Fruit fly (Drosophila melanogaster) whole organism, embryonic: ENCODE results near the gene CG31098.

Source experiments
- Abd-B ChIP-seq: fragments of 200-800 bp; sonication (Bioruptor generic); optimal IDR thresholded peaks from 2 replicates; lab custom pipeline; 2018; ENCODE audit warnings: missing biosample characterization, mild to moderate bottlenecking, missing genetic modification characterization, moderate library complexity
- Adf1 ChIP-seq: fragments of 200-800 bp; sonication (Bioruptor generic); IDR thresholded peaks from 2 replicates; pipeline ENCODE4 v1.3.6; 2022; ENCODE audit warnings: missing biosample characterization, missing genetic modification characterization
- Atf-2 ChIP-seq: fragments of 200-800 bp; sonication (Bioruptor generic); optimal IDR thresholded peaks from 2 replicates; lab custom pipeline; 2016; ENCODE audit warnings: missing biosample characterization, missing genetic modification characterization
- Awh ChIP-seq: fragments of 200-800 bp; sonication (Bioruptor generic); IDR thresholded peaks from 2 replicates; pipeline ENCODE4, ENCODE4 v1.3.6; 2022; ENCODE audit warnings: missing biosample characterization, missing genetic modification characterization
- B-H2 ChIP-seq: fragments of 200-800 bp; sonication (Bioruptor generic); optimal IDR thresholded peaks from 2 replicates; lab custom pipeline; 2018; ENCODE audit warnings: missing biosample characterization, mild to moderate bottlenecking, missing genetic modification characterization
- CG1024 ChIP-seq: fragments of 200-800 bp; sonication (Bioruptor generic); IDR thresholded peaks from 2 replicates; pipeline ENCODE4 v1.3.6; 2022; ENCODE audit warnings: missing biosample characterization, missing genetic modification characterization
- CG10366 ChIP-seq: fragments of 200-800 bp; sonication (Bioruptor generic); IDR thresholded peaks from 2 replicates; pipeline ENCODE4 v1.3.6; 2022; ENCODE audit warnings: missing biosample characterization, missing genetic modification characterization
- CG10959 ChIP-seq: fragments of 200-800 bp; sonication (Bioruptor generic); IDR thresholded peaks from 2 replicates; pipeline ENCODE4 v1.3.6; 2022; ENCODE audit warnings: missing biosample characterization, missing genetic modification characterization
- CG11695 ChIP-seq: fragments of 200-800 bp; sonication (Bioruptor generic); IDR thresholded peaks from 3 replicates; pipeline ENCODE4 v1.3.6; 2022; ENCODE audit warnings: missing biosample characterization, missing genetic modification characterization
- CG12104 ChIP-seq: fragments of 200-800 bp; sonication (Bioruptor generic); optimal IDR thresholded peaks from 3 replicates; lab custom pipeline; 2016; ENCODE audit warnings: missing biosample characterization, missing genetic modification characterization
- CG12391 ChIP-seq: fragments of 200-800 bp; sonication (Bioruptor generic); optimal IDR thresholded peaks from 3 replicates; lab custom pipeline; 2018; ENCODE audit warnings: missing biosample characterization, mild to moderate bottlenecking, missing genetic modification characterization, moderate library complexity
- CG14050 ChIP-seq: fragments of 200-800 bp; sonication (Bioruptor generic); IDR thresholded peaks from 3 replicates; pipeline ENCODE4 v1.3.6; 2022; ENCODE audit warnings: missing biosample characterization, missing genetic modification characterization
- CG15073 ChIP-seq: fragments of 200-800 bp; sonication (Bioruptor generic); optimal IDR thresholded peaks from 2 replicates; lab custom pipeline; 2016; ENCODE audit warnings: missing biosample characterization, missing genetic modification characterization
- CG15479 ChIP-seq: fragments of 200-800 bp; sonication (Bioruptor generic); optimal IDR thresholded peaks from 3 replicates; lab custom pipeline; 2019; ENCODE audit warnings: missing biosample characterization, mild to moderate bottlenecking, missing genetic modification characterization, moderate library complexity
- CG15514 ChIP-seq: fragments of 200-800 bp; sonication (Bioruptor generic); optimal IDR thresholded peaks from 3 replicates; lab custom pipeline; 2017; ENCODE audit warnings: missing biosample characterization, missing genetic modification characterization, mild to moderate bottlenecking, moderate library complexity, missing genetic modification reagents
- CG30431 ChIP-seq: fragments of 200-800 bp; sonication (Bioruptor generic); optimal IDR thresholded peaks from 2 replicates; lab custom pipeline; 2017; ENCODE audit warnings: missing biosample characterization, missing genetic modification characterization
- CG33213 ChIP-seq: fragments of 200-800 bp; sonication (Bioruptor generic); optimal IDR thresholded peaks from 3 replicates; lab custom pipeline; 2016; ENCODE audit warnings: missing biosample characterization, missing genetic modification characterization
- CG34422 ChIP-seq: fragments of 200-800 bp; sonication (Bioruptor generic); IDR thresholded peaks from 3 replicates; pipeline ENCODE4 v1.3.6; 2022; ENCODE audit warnings: missing biosample characterization, missing genetic modification characterization
- CG3838 ChIP-seq: fragments of 200-800 bp; sonication (Bioruptor generic); optimal IDR thresholded peaks from 3 replicates; lab custom pipeline; 2016; ENCODE audit warnings: missing biosample characterization, missing genetic modification characterization
- CG5245 ChIP-seq: fragments of 200-800 bp; sonication (Bioruptor generic); optimal IDR thresholded peaks from 3 replicates; lab custom pipeline; 2016; ENCODE audit warnings: missing biosample characterization, missing genetic modification characterization
- CG6654 ChIP-seq: fragments of 200-800 bp; sonication (Bioruptor generic); optimal IDR thresholded peaks from 2 replicates; lab custom pipeline; 2017; ENCODE audit warnings: missing biosample characterization, mild to moderate bottlenecking, missing genetic modification characterization
- CG6854 ChIP-seq: fragments of 200-800 bp; sonication (Bioruptor generic); optimal IDR thresholded peaks from 3 replicates; lab custom pipeline; 2017; ENCODE audit warnings: missing biosample characterization, mild to moderate bottlenecking, missing genetic modification characterization
- CG7556 ChIP-seq: fragments of 200-800 bp; sonication (Bioruptor generic); optimal IDR thresholded peaks from 2 replicates; lab custom pipeline; 2017; ENCODE audit warnings: missing biosample characterization, mild to moderate bottlenecking, missing genetic modification characterization
- CG7745 ChIP-seq: fragments of 200-800 bp; sonication (Bioruptor generic); optimal IDR thresholded peaks from 2 replicates; lab custom pipeline; 2018; ENCODE audit warnings: missing biosample characterization, mild to moderate bottlenecking, missing genetic modification characterization, moderate library complexity
- CG8089 ChIP-seq: fragments of 200-800 bp; sonication (Bioruptor generic); optimal IDR thresholded peaks from 3 replicates; lab custom pipeline; 2016; ENCODE audit warnings: missing biosample characterization, missing genetic modification characterization
- Camta ChIP-seq: fragments of 200-800 bp; sonication (Bioruptor generic); optimal IDR thresholded peaks from 2 replicates; lab custom pipeline; 2016; ENCODE audit warnings: missing biosample characterization, missing genetic modification characterization
- H15 ChIP-seq: fragments of 200-800 bp; sonication (Bioruptor generic); IDR thresholded peaks from 3 replicates; pipeline ENCODE4 v1.3.6; 2022; ENCODE audit warnings: missing biosample characterization, missing genetic modification characterization
- MBD-R2 ChIP-seq: fragments of 200-800 bp; sonication (Bioruptor generic); IDR thresholded peaks from 2 replicates; pipeline ENCODE4 v1.3.6; 2022; ENCODE audit warnings: missing biosample characterization, missing genetic modification characterization
- NK7.1 ChIP-seq: fragments of 200-800 bp; sonication (Bioruptor generic); optimal IDR thresholded peaks from 3 replicates; lab custom pipeline; 2016; ENCODE audit warnings: missing biosample characterization, missing genetic modification characterization
- Nf-YB ChIP-seq: fragments of 200-800 bp; sonication (Bioruptor generic); optimal IDR thresholded peaks from 3 replicates; lab custom pipeline; 2019; ENCODE audit warnings: missing biosample characterization, mild to moderate bottlenecking, missing genetic modification characterization, moderate library complexity
- ato ChIP-seq: fragments of 200-800 bp; sonication (Bioruptor generic); IDR thresholded peaks from 2 replicates; pipeline ENCODE4 v1.3.6; 2022; ENCODE audit warnings: missing biosample characterization, missing genetic modification characterization; ENCODE audit not compliant: partially characterized antibody
- bcd ChIP-seq: fragments of 200-800 bp; sonication (Bioruptor generic); optimal IDR thresholded peaks from 2 replicates; lab custom pipeline; 2017; ENCODE audit warnings: missing biosample characterization, mild to moderate bottlenecking, missing genetic modification characterization
- bsh ChIP-seq, 2 experiments: fragments of 200-800 bp; sonication (Bioruptor generic); optimal IDR thresholded peaks; 2 replicates each; lab custom pipeline; 2017 to 2018; ENCODE audit warnings: mild to moderate bottlenecking in 2 of 2, missing biosample characterization in 2 of 2, missing genetic modification characterization in 2 of 2, moderate library complexity in 1 of 2
- chif ChIP-seq, 2 experiments: fragments of 200-800 bp; sonication (Bioruptor generic); optimal IDR thresholded peaks; 3 replicates each; lab custom pipeline; 2016; ENCODE audit warnings: missing biosample characterization in 2 of 2, missing genetic modification characterization in 2 of 2
- croc ChIP-seq: fragments of 200-800 bp; sonication (Bioruptor generic); conservative IDR thresholded peaks from 3 replicates; pipeline ENCODE4 v1.3.6; 2022; ENCODE audit warnings: missing biosample characterization, missing genetic modification characterization
- dimm ChIP-seq: fragments of 200-800 bp; sonication (Bioruptor generic); IDR thresholded peaks from 2 replicates; pipeline ENCODE4 v1.3.6; 2022; ENCODE audit warnings: missing biosample characterization, missing genetic modification characterization
- gsb ChIP-seq: fragments of 200-800 bp; sonication (Bioruptor generic); IDR thresholded peaks from 2 replicates; pipeline ENCODE4 v1.3.6; 2022; ENCODE audit warnings: missing biosample characterization, missing genetic modification characterization
- hb ChIP-seq: fragments of 200-800 bp; sonication (Bioruptor generic); IDR thresholded peaks from 3 replicates; pipeline ENCODE4 v1.3.6; 2022; ENCODE audit warnings: missing biosample characterization, missing genetic modification characterization; ENCODE audit not compliant: partially characterized antibody
- hkb ChIP-seq, 2 experiments: fragments of 200-800 bp in 1 of 2; fragments of >200 bp in 1 of 2; sonication (Bioruptor generic) in 1 of 2; IDR thresholded peaks in 1 of 2; optimal IDR thresholded peaks in 1 of 2; 2 replicates each; pipeline versions ENCODE4 v1.3.6 to Lab custom; 2017 to 2022; ENCODE audit warnings: missing biosample characterization in 1 of 2, missing genetic modification characterization in 1 of 2
- jing ChIP-seq: fragments of 200-800 bp; sonication (Bioruptor generic); optimal IDR thresholded peaks from 2 replicates; lab custom pipeline; 2018; ENCODE audit warnings: missing biosample characterization, mild to moderate bottlenecking, missing genetic modification characterization
- jumu ChIP-seq: fragments of 200-800 bp; sonication (Bioruptor generic); optimal IDR thresholded peaks from 3 replicates; lab custom pipeline; 2016; ENCODE audit warnings: missing biosample characterization, missing genetic modification characterization
- seq ChIP-seq: fragments of 200-800 bp; sonication (Bioruptor generic); IDR thresholded peaks from 2 replicates; pipeline ENCODE4 v1.3.6; 2022; ENCODE audit warnings: missing biosample characterization, missing genetic modification characterization
- slbo ChIP-seq: fragments of 200-800 bp; sonication (Bioruptor generic); IDR thresholded peaks from 2 replicates; pipeline ENCODE4 v1.3.6; 2022; ENCODE audit warnings: missing biosample characterization, missing genetic modification characterization
- slou ChIP-seq: fragments of 200-800 bp; sonication (Bioruptor generic); optimal IDR thresholded peaks from 3 replicates; lab custom pipeline; 2016; ENCODE audit warnings: missing biosample characterization, missing genetic modification characterization
- tin ChIP-seq: fragments of 200-800 bp; sonication (Bioruptor generic); optimal IDR thresholded peaks from 3 replicates; lab custom pipeline; 2016; ENCODE audit warnings: missing biosample characterization, missing genetic modification characterization
- tna ChIP-seq: fragments of 200-800 bp; sonication (Bioruptor generic); IDR thresholded peaks from 2 replicates; pipeline ENCODE4 v1.3.6; 2022; ENCODE audit warnings: missing biosample characterization, missing genetic modification characterization; ENCODE audit not compliant: partially characterized antibody
- toy ChIP-seq: fragments of 200-800 bp; sonication (Bioruptor generic); IDR thresholded peaks from 2 replicates; pipeline ENCODE4 v1.3.6; 2022; ENCODE audit warnings: missing biosample characterization, missing genetic modification characterization
- wek ChIP-seq: fragments of 200-800 bp; sonication (Bioruptor generic); optimal IDR thresholded peaks from 3 replicates; lab custom pipeline; 2018; ENCODE audit warnings: missing biosample characterization, mild to moderate bottlenecking, missing genetic modification characterization, moderate library complexity
- wor ChIP-seq: fragments of 200-800 bp; sonication (Bioruptor generic); IDR thresholded peaks from 2 replicates; pipeline ENCODE4 v1.3.6; 2022; ENCODE audit warnings: missing biosample characterization, missing genetic modification characterization
- zen ChIP-seq: fragments of 200-800 bp; sonication (Bioruptor generic); optimal IDR thresholded peaks from 3 replicates; lab custom pipeline; 2018; ENCODE audit warnings: missing biosample characterization, mild to moderate bottlenecking, missing genetic modification characterization, moderate library complexity

The CG31098 gene

dm6 chr3R:25245052-25245813 lies 47.5 kb downstream of the CG31098 start, which contains the start of gene bam (continued):
- no peak for TF ChIP-seq Abd-B (GFP tag; lab: Kevin White, UChicago)
- TF ChIP-seq hkb (optimal IDR thresholded peaks at IDR 0.05; lab: Kevin White, UChicago) = no peak
- TF ChIP-seq hkb (GFP tag; IDR thresholded peaks at IDR 0.05; lab: Robert Waterston, UW) = no peak
- TF ChIP-seq CG7745 (tag; lab: Kevin White, UChicago) = no peak
- no peak for TF ChIP-seq CG10959 (GFP tag; lab: Robert Waterston, UW)
- no peak for TF ChIP-seq CG8089
- no peak for TF ChIP-seq wor
- TF ChIP-seq ato = no peak
- no peak for TF ChIP-seq chif (GFP tag; optimal IDR thresholded peaks at IDR 0.05; lab: Kevin White, UChicago)
- no peak for TF ChIP-seq CG15073 (GFP tag; lab: Kevin White, UChicago)
- peak; percentile 58 for TF ChIP-seq B-H2 (GFP tag; lab: Kevin White, UChicago)
- no peak for TF ChIP-seq MBD-R2 (GFP tag; lab: Robert Waterston, UW)
- no peak for TF ChIP-seq CG30431 (GFP tag; lab: Kevin White, UChicago)
- no peak for TF ChIP-seq croc (GFP tag; lab: Robert Waterston, UW)
- no peak for TF ChIP-seq CG7556 (GFP tag; lab: Kevin White, UChicago)
- no peak for TF ChIP-seq slbo (GFP tag; lab: Robert Waterston, UW)
- no peak for TF ChIP-seq Nf-YB (GFP tag; lab: Kevin White, UChicago)
- TF ChIP-seq Adf1 (GFP tag; lab: Robert Waterston, UW) = no peak
- no peak for TF ChIP-seq H15 (GFP tag; lab: Robert Waterston, UW)
- TF ChIP-seq zen (tag; lab: Kevin White, UChicago) = no peak
- no peak for TF ChIP-seq tna (GFP tag; lab: Robert Waterston, UW)
- peak; percentile 33 for TF ChIP-seq CG12391 (tag; lab: Kevin White, UChicago)
- TF ChIP-seq CG3838 (GFP tag; lab: Kevin White, UChicago) = no peak
- no peak for TF ChIP-seq wek (GFP tag; lab: Kevin White, UChicago)
- no peak for TF ChIP-seq bsh (GFP tag; optimal IDR thresholded peaks at IDR 0.05; lab: Kevin White, UChicago)
- no peak for TF ChIP-seq CG10366 (GFP tag; lab: Robert Waterston, UW)
- no peak for TF ChIP-seq CG6654 (GFP tag; lab: Kevin White, UChicago)
- TF ChIP-seq jing (GFP tag; lab: Kevin White, UChicago) = no peak
- TF ChIP-seq CG15479 (GFP tag; lab: Kevin White, UChicago) = no peak
- TF ChIP-seq CG5245 (GFP tag; lab: Kevin White, UChicago) = no peak
- no peak for TF ChIP-seq toy (GFP tag; lab: Robert Waterston, UW)
- TF ChIP-seq hb (GFP tag; lab: Robert Waterston, UW) = no peak
- TF ChIP-seq gsb (GFP tag; lab: Robert Waterston, UW) = no peak
- no peak for TF ChIP-seq jumu (GFP tag; lab: Kevin White, UChicago)
- TF ChIP-seq CG11695 (GFP tag; lab: Robert Waterston, UW) = no peak
- no peak for TF ChIP-seq tin (GFP tag; lab: Kevin White, UChicago)
- no peak for TF ChIP-seq bcd
- no peak for TF ChIP-seq NK7.1 (GFP tag; lab: Kevin White, UChicago)
- no peak for TF ChIP-seq slou (GFP tag; lab: Kevin White, UChicago)
- TF ChIP-seq CG15514 (GFP tag; lab: Kevin White, UChicago) = peak; percentile 89
- TF ChIP-seq Awh (GFP tag; lab: Robert Waterston, UW) = no peak
- TF ChIP-seq CG6854 = no peak
- TF ChIP-seq CG1024 (GFP tag; lab: Robert Waterston, UW) = no peak
- peak; percentile 19 for TF ChIP-seq CG33213 (GFP tag; lab: Kevin White, UChicago)
- TF ChIP-seq dimm = no peak
- no peak for TF ChIP-seq Atf-2 (GFP tag; lab: Kevin White, UChicago)
- TF ChIP-seq Camta (GFP tag; lab: Kevin White, UChicago) = no peak
- TF ChIP-seq CG34422 = no peak
- TF ChIP-seq CG12104 (GFP tag; lab: Kevin White, UChicago) = no peak
- no peak for TF ChIP-seq CG14050 (GFP tag; lab: Robert Waterston, UW)
- TF ChIP-seq seq (GFP tag; lab: Robert Waterston, UW) = no peak
